Fruit fly (Drosophila melanogaster) whole organism, embryonic: Measurements from ENCODE around the gene CG31886.

ENCODE experiments used
- Ada2b ChIP-seq: fragments of 200-800 bp; sonication (Bioruptor generic); IDR thresholded peaks from 2 replicates; pipeline ENCODE4 v1.3.6; 2022; ENCODE audit warnings: missing biosample characterization, missing genetic modification characterization
- Bdp1 ChIP-seq: fragments of 200-800 bp; sonication (Bioruptor generic); optimal IDR thresholded peaks from 3 replicates; lab custom pipeline; 2016; ENCODE audit warnings: missing biosample characterization, missing genetic modification characterization
- CG10147 ChIP-seq: fragments of 200-800 bp; sonication (Bioruptor generic); optimal IDR thresholded peaks from 2 replicates; lab custom pipeline; 2019; ENCODE audit warnings: missing biosample characterization, mild to moderate bottlenecking, missing genetic modification characterization, moderate library complexity
- CG11723 ChIP-seq: fragments of 200-800 bp; sonication (Bioruptor generic); optimal IDR thresholded peaks from 2 replicates; lab custom pipeline; 2017; ENCODE audit warnings: missing biosample characterization, mild to moderate bottlenecking, missing genetic modification characterization
- CG12104 ChIP-seq: fragments of 200-800 bp; sonication (Bioruptor generic); optimal IDR thresholded peaks from 3 replicates; lab custom pipeline; 2016; ENCODE audit warnings: missing biosample characterization, missing genetic modification characterization
- CG12659 ChIP-seq: fragments of 200-800 bp; sonication (Bioruptor generic); optimal IDR thresholded peaks from 3 replicates; lab custom pipeline; 2017; ENCODE audit warnings: mild to moderate bottlenecking, missing biosample characterization, missing genetic modification reagents, missing genetic modification characterization
- CG16779 ChIP-seq: fragments of 200-800 bp; sonication (Bioruptor generic); IDR thresholded peaks from 2 replicates; pipeline ENCODE4 v1.3.6; 2022; ENCODE audit warnings: missing biosample characterization, missing genetic modification characterization
- CG16813 ChIP-seq: fragments of 200-800 bp; sonication (Bioruptor generic); IDR thresholded peaks from 3 replicates; pipeline ENCODE4 v1.3.6; 2022; ENCODE audit warnings: missing biosample characterization, missing genetic modification characterization; ENCODE audit not compliant: partially characterized antibody
- CG16863 ChIP-seq: fragments of 200-800 bp; sonication (Bioruptor generic); optimal IDR thresholded peaks from 3 replicates; lab custom pipeline; 2016; ENCODE audit warnings: missing biosample characterization, missing genetic modification characterization
- CG18011 ChIP-seq: fragments of 200-800 bp; sonication (Bioruptor generic); optimal IDR thresholded peaks from 2 replicates; lab custom pipeline; 2017; ENCODE audit warnings: missing biosample characterization, missing genetic modification characterization, mild to moderate bottlenecking, moderate library complexity, missing genotype
- CG31388 ChIP-seq: fragments of 200-800 bp; sonication (Bioruptor generic); optimal IDR thresholded peaks from 2 replicates; lab custom pipeline; 2016; ENCODE audit warnings: missing biosample characterization, missing genetic modification characterization
- CG32772 ChIP-seq: fragments of 200-800 bp; sonication (Bioruptor generic); IDR thresholded peaks from 2 replicates; pipeline ENCODE4 v1.3.6; 2022; ENCODE audit warnings: missing biosample characterization, missing genetic modification characterization
- CG4360 ChIP-seq: fragments of 200-800 bp; sonication (Bioruptor generic); IDR thresholded peaks from 2 replicates; pipeline ENCODE4 v1.3.6; 2022; ENCODE audit warnings: missing biosample characterization, missing genetic modification characterization
- CG8924 ChIP-seq: fragments of 200-800 bp; optimal IDR thresholded peaks from 3 replicates; lab custom pipeline; 2019; ENCODE audit warnings: missing biosample characterization, mild to moderate bottlenecking, missing genetic modification characterization, moderate library complexity
- CG8944 ChIP-seq: fragments of 200-800 bp; sonication (Bioruptor generic); optimal IDR thresholded peaks from 3 replicates; lab custom pipeline; 2016; ENCODE audit warnings: missing biosample characterization, missing genetic modification characterization
- CG9437 ChIP-seq: fragments of 200-800 bp; sonication (Bioruptor generic); optimal IDR thresholded peaks from 2 replicates; lab custom pipeline; 2018; ENCODE audit warnings: missing biosample characterization, mild to moderate bottlenecking, missing genetic modification characterization
- CG9932 ChIP-seq: fragments of 200-800 bp; sonication (Bioruptor generic); IDR thresholded peaks from 2 replicates; pipeline ENCODE4 v1.3.6; 2022; ENCODE audit warnings: missing biosample characterization, missing genetic modification characterization
- D19A ChIP-seq: fragments of 200-800 bp; optimal IDR thresholded peaks from 3 replicates; lab custom pipeline; 2019; ENCODE audit warnings: missing biosample characterization, mild to moderate bottlenecking, missing genetic modification characterization, moderate library complexity
- Doc3 ChIP-seq: fragments of 200-800 bp; sonication (Bioruptor generic); IDR thresholded peaks from 3 replicates; pipeline ENCODE4 v1.3.6; 2022; ENCODE audit warnings: missing biosample characterization, missing genetic modification characterization; ENCODE audit not compliant: partially characterized antibody
- Dp ChIP-seq: fragments of 200-800 bp; sonication (Bioruptor generic); optimal IDR thresholded peaks from 2 replicates; lab custom pipeline; 2018; ENCODE audit warnings: missing biosample characterization, mild to moderate bottlenecking, missing genetic modification characterization, moderate library complexity
- Fer2 ChIP-seq: fragments of 200-800 bp; sonication (Bioruptor generic); optimal IDR thresholded peaks from 2 replicates; lab custom pipeline; 2018; ENCODE audit warnings: missing biosample characterization, mild to moderate bottlenecking, missing genetic modification characterization, moderate library complexity
- Hmx ChIP-seq: fragments of 200-800 bp; sonication (Bioruptor generic); optimal IDR thresholded peaks from 2 replicates; lab custom pipeline; 2016; ENCODE audit warnings: missing biosample characterization, missing genetic modification characterization
- Med ChIP-seq: fragments of 200-800 bp; sonication (Bioruptor generic); peaks from one replicate; lab custom pipeline; 2016; ENCODE audit warnings: missing biosample characterization, missing genetic modification characterization, mild to moderate bottlenecking, inconsistent platforms, moderate library complexity
- TFAM ChIP-seq: fragments of 200-800 bp; sonication (Bioruptor generic); optimal IDR thresholded peaks from 2 replicates; lab custom pipeline; 2017; ENCODE audit warnings: missing biosample characterization, missing genetic modification characterization, inconsistent platforms
- Xrp1 ChIP-seq: fragments of 200-800 bp; sonication (Bioruptor generic); IDR thresholded peaks from 2 replicates; pipeline ENCODE4 v1.3.6; 2022; ENCODE audit warnings: missing biosample characterization, missing genetic modification characterization
- amos ChIP-seq: fragments of 200-800 bp; sonication (Bioruptor generic); IDR thresholded peaks from 2 replicates; pipeline ENCODE4 v1.3.6; 2022; ENCODE audit warnings: missing biosample characterization, missing genetic modification characterization; ENCODE audit not compliant: partially characterized antibody
- aop ChIP-seq: fragments of 200-800 bp; sonication (Bioruptor generic); IDR thresholded peaks from 2 replicates; pipeline ENCODE4 v1.3.6; 2022; ENCODE audit warnings: missing biosample characterization, missing genetic modification characterization
- cg ChIP-seq: fragments of 200-800 bp; sonication (Bioruptor generic); optimal IDR thresholded peaks from 3 replicates; lab custom pipeline; 2019; ENCODE audit warnings: missing biosample characterization, mild to moderate bottlenecking, missing genetic modification characterization, moderate library complexity
- chinmo ChIP-seq: fragments of 200-800 bp; sonication (Bioruptor generic); IDR thresholded peaks from 4 replicates; pipeline ENCODE4 v1.3.6; 2022; ENCODE audit warnings: missing biosample characterization, missing genetic modification characterization; ENCODE audit not compliant: partially characterized antibody
- corto ChIP-seq: fragments of 200-800 bp; sonication (Bioruptor generic); optimal IDR thresholded peaks from 2 replicates; lab custom pipeline; 2016; ENCODE audit warnings: missing biosample characterization, mild to moderate bottlenecking, missing genetic modification characterization, moderate library complexity
- fd102C ChIP-seq: fragments of 200-800 bp; sonication (Bioruptor generic); optimal IDR thresholded peaks from 2 replicates; lab custom pipeline; 2018; ENCODE audit warnings: missing biosample characterization, mild to moderate bottlenecking, missing genetic modification characterization, moderate library complexity
- kah ChIP-seq: fragments of 200-800 bp; sonication (Bioruptor generic); optimal IDR thresholded peaks from 2 replicates; lab custom pipeline; 2018; ENCODE audit warnings: missing biosample characterization, mild to moderate bottlenecking, missing genetic modification characterization
- kni ChIP-seq: fragments of 200-800 bp; sonication (Bioruptor generic); optimal IDR thresholded peaks from 3 replicates; lab custom pipeline; 2017; ENCODE audit warnings: mild to moderate bottlenecking, missing biosample characterization, missing genetic modification reagents, missing genetic modification characterization
- lbe ChIP-seq: fragments of 200-800 bp; sonication (Bioruptor generic); optimal IDR thresholded peaks from 2 replicates; lab custom pipeline; 2016; ENCODE audit warnings: missing biosample characterization, mild to moderate bottlenecking, missing genetic modification characterization
- nerfin-1 ChIP-seq: fragments of 200-800 bp; sonication (Bioruptor generic); optimal IDR thresholded peaks from 3 replicates; lab custom pipeline; 2019; ENCODE audit warnings: missing biosample characterization, mild to moderate bottlenecking, missing genetic modification characterization, moderate library complexity
- pan ChIP-seq, 4 experiments: fragments of >200 bp in 3 of 4; fragments of 200-800 bp in 1 of 4; sonication (Bioruptor generic) in 1 of 4; optimal IDR thresholded peaks in 3 of 4; IDR thresholded peaks in 1 of 4; 2 replicates each; pipeline versions ENCODE4 v1.3.6 to Lab custom; 2017 to 2022; ENCODE audit warnings: missing biosample characterization in 2 of 4, missing genetic modification characterization in 2 of 4, mixed read lengths in 1 of 4
- pho ChIP-seq: fragments of 200-800 bp; sonication (Bioruptor generic); optimal IDR thresholded peaks from 2 replicates; lab custom pipeline; 2016; ENCODE audit warnings: missing biosample characterization, missing genetic modification characterization
- pnt ChIP-seq: fragments of 200-800 bp; sonication (Bioruptor generic); optimal IDR thresholded peaks from 3 replicates; lab custom pipeline; 2016; ENCODE audit warnings: missing biosample characterization, missing genetic modification characterization
- slou ChIP-seq: fragments of 200-800 bp; sonication (Bioruptor generic); optimal IDR thresholded peaks from 3 replicates; lab custom pipeline; 2016; ENCODE audit warnings: missing biosample characterization, missing genetic modification characterization
- stwl ChIP-seq: fragments of 200-800 bp; sonication (Bioruptor generic); optimal IDR thresholded peaks from 3 replicates; lab custom pipeline; 2018; ENCODE audit warnings: missing biosample characterization, mild to moderate bottlenecking, missing genetic modification characterization, moderate library complexity
- toy ChIP-seq: fragments of 200-800 bp; sonication (Bioruptor generic); IDR thresholded peaks from 2 replicates; pipeline ENCODE4 v1.3.6; 2022; ENCODE audit warnings: missing biosample characterization, missing genetic modification characterization
- twi ChIP-seq: fragments of 200-800 bp; optimal IDR thresholded peaks from 2 replicates; lab custom pipeline; 2019; ENCODE audit warnings: missing biosample characterization, mild to moderate bottlenecking, missing genetic modification characterization, moderate library complexity

The CG31886 gene

dm6 chr2L:8951184-8951934 lies 7.5 kb downstream of the CG31886 start, which contains the start of gene C1GalTA (continued):
- TF ChIP-seq CG12659 (GFP tag; lab: Kevin White, UChicago) (peak; percentile 99), CG10147 (GFP tag; lab: Kevin White, UChicago) (peak; percentile 99), pho (GFP tag; lab: Kevin White, UChicago) (peak; percentile 67), slou (peak; percentile 94), lbe (GFP tag; lab: Kevin White, UChicago) (peak; percentile 90), cg (GFP tag; lab: Kevin White, UChicago) (no peak), CG4360 (GFP tag; lab: Robert Waterston, UW) (peak; percentile 62; the same call in 1 of the 2 replicates), TFAM (GFP tag; lab: Kevin White, UChicago) (peak; percentile 82), pan (optimal IDR thresholded peaks at IDR 0.05; lab: Kevin White, UChicago) (no peak), pan (GFP tag; optimal IDR thresholded peaks at IDR 0.05 in 1 of 2, IDR thresholded peaks at IDR 0.05 in 1 of 2) (peak in 1 of 2 experiments; percentile 97), CG9437 (GFP tag; lab: Kevin White, UChicago) (peak; percentile 97), Xrp1 (GFP tag; lab: Robert Waterston, UW) (peak; percentile 99), stwl (peak; percentile 67), Hmx (GFP tag; lab: Kevin White, UChicago) (no peak), toy (GFP tag; lab: Robert Waterston, UW) (peak; percentile 90), fd102C (GFP tag; lab: Kevin White, UChicago) (no peak), CG12104 (GFP tag; lab: Kevin White, UChicago) (peak; percentile 97), CG32772 (GFP tag; lab: Robert Waterston, UW) (peak; percentile 94), twi (tag; lab: Kevin White, UChicago) (peak; percentile 98), CG16813 (GFP tag; lab: Robert Waterston, UW) (no peak), D19A (tag; lab: Kevin White, UChicago) (peak; percentile 98), CG11723 (GFP tag; lab: Kevin White, UChicago) (peak; percentile 89), Ada2b (peak; percentile 87), aop (GFP tag; lab: Robert Waterston, UW) (no peak), Bdp1 (peak; percentile 31), CG16863 (GFP tag; lab: Kevin White, UChicago) (peak; percentile 56), CG8944 (GFP tag; lab: Kevin White, UChicago) (no peak), Fer2 (tag; lab: Kevin White, UChicago) (peak; percentile 95), pnt (peak; percentile 53), Doc3 (no peak), CG8924 (peak; percentile 100), amos (GFP tag; lab: Robert Waterston, UW) (no peak), CG16779 (GFP tag; lab: Robert Waterston, UW) (no peak), CG9932 (GFP tag; lab: Robert Waterston, UW) (peak; percentile 92), nerfin-1 (tag; lab: Kevin White, UChicago) (peak; percentile 98), chinmo (GFP tag; lab: Robert Waterston, UW) (no peak), corto (peak; percentile 59), kni (GFP tag; lab: Kevin White, UChicago) (peak; percentile 61), CG31388 (peak; percentile 79), CG18011 (peak; percentile 79), kah (GFP tag; lab: Kevin White, UChicago) (peak; percentile 95), Dp (GFP tag; lab: Kevin White, UChicago) (peak; percentile 35), Med (peak; percentile 89)
